Fruit fly (Drosophila melanogaster): Measurements from ENCODE around the gene Rox8.

Rox8 gene

dm6 chr3R:24006449-24007159 lies 41.5 kb downstream of the Rox8 start (continued):
- TF ChIP-seq vnd (GFP tag; IDR thresholded peaks at IDR 0.05; ENCODE audit: partially characterized antibody), result 0 out of 3 replicates have a peak, but pooled peaks have one; percentile 26
- TF ChIP-seq CG13123 (GFP tag; optimal IDR thresholded peaks at IDR 0.05), result no peak
- TF ChIP-seq CG9876 (GFP tag; optimal IDR thresholded peaks at IDR 0.05), result no peak
- peak; percentile 13 for TF ChIP-seq YL-1 (GFP tag; optimal IDR thresholded peaks at IDR 0.05)
- TF ChIP-seq CG6254 (GFP tag; optimal IDR thresholded peaks at IDR 0.05), result no peak
- TF ChIP-seq salm (tag; optimal IDR thresholded peaks at IDR 0.05), result no peak
- no peak for TF ChIP-seq CG9727 (GFP tag; optimal IDR thresholded peaks at IDR 0.05)
- TF ChIP-seq CG11093 (GFP tag; IDR thresholded peaks at IDR 0.05), result no peak
- no peak for TF ChIP-seq trem (tag; optimal IDR thresholded peaks at IDR 0.05)
- no peak for TF ChIP-seq NK7.1 (GFP tag; optimal IDR thresholded peaks at IDR 0.05)
- TF ChIP-seq Deaf1 (tag; optimal IDR thresholded peaks at IDR 0.05), result no peak
- peak; percentile 72 for TF ChIP-seq Med (GFP tag)
- no peak for TF ChIP-seq CG15696 (tag; optimal IDR thresholded peaks at IDR 0.05)
- no peak for TF ChIP-seq btn (GFP tag; optimal IDR thresholded peaks at IDR 0.05)
- no peak for TF ChIP-seq fru (optimal IDR thresholded peaks at IDR 0.05)

dm6 chr3R:24003948-24004347 lies 44.1 kb downstream of the Rox8 start:
- TF ChIP-seq tap (tag; optimal IDR thresholded peaks at IDR 0.05) (no peak), CG5245 (GFP tag; optimal IDR thresholded peaks at IDR 0.05) (no peak), nom (GFP tag; optimal IDR thresholded peaks at IDR 0.05) (peak; percentile 87), CG30020 (tag; optimal IDR thresholded peaks at IDR 0.05) (no peak), CG2199 (GFP tag; IDR thresholded peaks at IDR 0.05) (0 out of 3 replicates have a peak, but pooled peaks have one; percentile 18)

dm6 chr3R:24001150-24001549 lies 46.9 kb downstream of the Rox8 start:
- TF ChIP-seq CG6689 (GFP tag; IDR thresholded peaks at IDR 0.05) (no peak), Vsx1 (GFP tag; optimal IDR thresholded peaks at IDR 0.05) (peak; percentile 29), twi (tag; optimal IDR thresholded peaks at IDR 0.05) (peak; percentile 72), tup (GFP tag; optimal IDR thresholded peaks at IDR 0.05) (no peak), bbx (GFP tag; IDR thresholded peaks at IDR 0.05; ENCODE audit: partially characterized antibody) (no peak), CG10543 (GFP tag; optimal IDR thresholded peaks at IDR 0.05) (peak; percentile 16), insv (GFP tag; optimal IDR thresholded peaks at IDR 0.05) (peak in 1 of 2 experiments; percentile 46), sd (tag; optimal IDR thresholded peaks at IDR 0.05) (peak; percentile 41), CG17361 (GFP tag; IDR thresholded peaks at IDR 0.05) (no peak), Hr78 (GFP tag; optimal IDR thresholded peaks at IDR 0.05) (peak in 1 of 2 experiments; percentile 10), Antp (GFP tag; optimal IDR thresholded peaks at IDR 0.05) (no peak), kni (GFP tag; optimal IDR thresholded peaks at IDR 0.05) (peak; percentile 47), crol (GFP tag; IDR thresholded peaks at IDR 0.05) (peak; percentile 71), CG2889 (GFP tag; IDR thresholded peaks at IDR 0.05) (no peak), CG10209 (GFP tag; optimal IDR thresholded peaks at IDR 0.05) (no peak), pfk (GFP tag; optimal IDR thresholded peaks at IDR 0.05) (no peak), CG33557 (GFP tag; optimal IDR thresholded peaks at IDR 0.05) (no peak), Med (GFP tag) (peak; percentile 5), Blimp-1 (GFP tag; optimal IDR thresholded peaks at IDR 0.05) (peak; percentile 85), CG2120 (GFP tag; optimal IDR thresholded peaks at IDR 0.05) (no peak), CG12769 (tag; optimal IDR thresholded peaks at IDR 0.05) (peak; percentile 41), Max (GFP tag; optimal IDR thresholded peaks at IDR 0.05) (no peak)

All from whole organism, embryonic.